Fruit fly (Drosophila melanogaster) whole organism, wandering third instar larva: ENCODE data around the gene CG10839.

Source experiments
- Abd-B ChIP-seq: fragments of >200 bp; optimal IDR thresholded peaks from 2 replicates; lab custom pipeline; 2017; ENCODE audit warnings: missing biosample characterization, missing genetic modification characterization
- Dif ChIP-seq: fragments of 200-275, 200-300 bp; sonication (Bioruptor generic); optimal IDR thresholded peaks from 2 replicates; lab custom pipeline; 2018; ENCODE audit warnings: missing biosample characterization, missing genetic modification characterization; ENCODE audit not compliant: partially characterized antibody
- Myc ChIP-seq: fragments of >200 bp; optimal IDR thresholded peaks from 2 replicates; lab custom pipeline; 2017
- br ChIP-seq: fragments of 200-800 bp; sonication (Bioruptor generic); optimal IDR thresholded peaks from 2 replicates; lab custom pipeline; 2016; ENCODE audit warnings: missing biosample characterization, missing genetic modification characterization
- fru ChIP-seq: fragments of 200-800 bp; sonication (Bioruptor generic); optimal IDR thresholded peaks from 3 replicates; lab custom pipeline; 2016; ENCODE audit warnings: missing biosample characterization, mild to moderate bottlenecking, missing genetic modification characterization
- lola ChIP-seq: fragments of >200 bp; optimal IDR thresholded peaks from 2 replicates; lab custom pipeline; 2017; ENCODE audit warnings: missing biosample characterization, missing genetic modification characterization
- psq ChIP-seq: fragments of 200-800 bp; sonication (Bioruptor generic); optimal IDR thresholded peaks from 3 replicates; lab custom pipeline; 2017; ENCODE audit warnings: missing biosample characterization, mild to moderate bottlenecking, missing genetic modification characterization, moderate library complexity
- rgr ChIP-seq: fragments of 200-800 bp; sonication (Bioruptor generic); optimal IDR thresholded peaks from 3 replicates; lab custom pipeline; 2016; ENCODE audit warnings: missing biosample characterization, mild to moderate bottlenecking, missing genetic modification characterization
- sage ChIP-seq: fragments of 200-800 bp; sonication (Bioruptor generic); optimal IDR thresholded peaks from 2 replicates; lab custom pipeline; 2016; ENCODE audit warnings: missing biosample characterization, mild to moderate bottlenecking, missing genetic modification characterization
- usp ChIP-seq: fragments of >200 bp; optimal IDR thresholded peaks from 2 replicates; lab custom pipeline; 2017; ENCODE audit warnings: missing biosample characterization, missing genetic modification characterization

- TF ChIP-seq Myc (lab: Kevin White, UChicago) (no peak), rgr (no peak), fru (GFP tag; lab: Kevin White, UChicago) (no peak), br (GFP tag; lab: Kevin White, UChicago) (no peak), lola (GFP tag; lab: Kevin White, UChicago) (no peak), sage (no peak), Dif (GFP tag; lab: Kevin White, UChicago) (no peak), psq (GFP tag; lab: Kevin White, UChicago) (no peak), usp (GFP tag; lab: Kevin White, UChicago) (no peak), Abd-B (no peak)
These were observed 24.7 kb downstream of the CG10839 start, which contains the start of the genes CG13245 and CG43816 for dm6 chr2L:16004025-16004424.
